Worm (Caenorhabditis elegans) whole organism, L1 larva: Measurements from ENCODE around the gene F54F2.6.
A peak's percentile ranks its signal among the peaks of the same experiment; 100 is the strongest.

Source experiments
- C34B4.2 ChIP-seq: sonication (generic microtip); optimal IDR thresholded peaks from 2 replicates; lab custom pipeline; 2017; ENCODE audit warnings: mild to moderate bottlenecking, missing genetic modification characterization, missing compliant biosample characterization
- ceh-63 ChIP-seq: fragments of 200-800 bp; sonication (Bioruptor generic); optimal IDR thresholded peaks from 2 replicates; lab custom pipeline; 2018; ENCODE audit warnings: mild to moderate bottlenecking, missing genetic modification characterization, missing compliant biosample characterization
- fos-1 ChIP-seq: fragments of 150-350 bp; optimal IDR thresholded peaks from 2 replicates; lab custom pipeline; 2014; ENCODE audit warnings: missing biosample characterization, missing genetic modification characterization
- lin-14 ChIP-seq: fragments of 200-800 bp; sonication (Bioruptor generic); optimal IDR thresholded peaks from 2 replicates; lab custom pipeline; 2018; ENCODE audit warnings: mild to moderate bottlenecking, missing genetic modification characterization, moderate library complexity, missing compliant biosample characterization
- nhr-20 ChIP-seq: sonication (generic microtip); optimal IDR thresholded peaks from 2 replicates; lab custom pipeline; 2016; ENCODE audit warnings: mild to moderate bottlenecking, missing genetic modification characterization, missing compliant biosample characterization
- nhr-71 ChIP-seq: sonication (generic microtip); optimal IDR thresholded peaks from 2 replicates; lab custom pipeline; 2016; ENCODE audit warnings: mild to moderate bottlenecking, missing genetic modification characterization, moderate library complexity, missing compliant biosample characterization
- nhr-85 ChIP-seq: sonication (generic microtip); peaks from one replicate; lab custom pipeline; 2016; ENCODE audit warnings: missing genetic modification characterization, inconsistent platforms, missing compliant biosample characterization
- rnt-1 ChIP-seq: sonication (generic microtip); optimal IDR thresholded peaks from 2 replicates; lab custom pipeline; 2016; ENCODE audit warnings: mild to moderate bottlenecking, missing genetic modification characterization, moderate library complexity, missing compliant biosample characterization
- skn-1 ChIP-seq: fragments of 150-350 bp; optimal IDR thresholded peaks from 2 replicates; lab custom pipeline; 2014; ENCODE audit warnings: missing biosample characterization, missing genetic modification characterization
- sptf-1 ChIP-seq: fragments of 150-350 bp; optimal IDR thresholded peaks from 2 replicates; lab custom pipeline; 2014; ENCODE audit warnings: missing biosample characterization, missing genetic modification characterization

DNA sequence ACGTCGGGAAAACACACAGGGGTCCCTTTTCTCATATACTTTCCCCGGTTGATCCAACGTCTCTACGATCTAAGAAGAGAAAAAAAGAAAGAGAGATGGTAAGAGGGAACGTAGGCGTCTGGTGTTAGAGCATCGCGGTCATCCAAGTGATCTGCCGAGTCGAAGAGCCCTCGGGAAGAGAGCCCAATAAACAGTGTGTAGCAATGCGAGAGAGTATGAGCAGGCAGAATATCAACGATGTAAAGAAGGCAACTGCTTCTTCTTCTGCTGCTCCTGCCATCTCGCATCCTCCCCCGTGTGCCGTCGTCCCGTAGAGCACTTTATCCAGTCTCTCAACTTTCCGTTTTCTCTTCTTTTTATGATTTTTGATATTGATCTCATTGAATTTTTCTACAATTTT lies 15.2 kb upstream of the F54F2.6 start:
- TF ChIP-seq skn-1, result no peak
- TF ChIP-seq nhr-20 (tag; lab: Kevin White, UChicago), result peak; percentile 15
- no peak for TF ChIP-seq C34B4.2 (tag; lab: Kevin White, UChicago)
- no peak for TF ChIP-seq sptf-1
- TF ChIP-seq fos-1 (tag; lab: Kevin White, UChicago), result no peak
- TF ChIP-seq nhr-71 (tag; lab: Kevin White, UChicago), result peak; percentile 58
- peak; percentile 67 for TF ChIP-seq lin-14 (GFP tag; lab: Kevin White, UChicago)
- no peak for TF ChIP-seq nhr-85 (tag; lab: Kevin White, UChicago)
- peak; percentile 56 for TF ChIP-seq rnt-1
- TF ChIP-seq ceh-63 (GFP tag; lab: Kevin White, UChicago), result no peak
